Fruit fly (Drosophila melanogaster): ENCODE measurements around the gene x16.

Gene x16

DNA sequence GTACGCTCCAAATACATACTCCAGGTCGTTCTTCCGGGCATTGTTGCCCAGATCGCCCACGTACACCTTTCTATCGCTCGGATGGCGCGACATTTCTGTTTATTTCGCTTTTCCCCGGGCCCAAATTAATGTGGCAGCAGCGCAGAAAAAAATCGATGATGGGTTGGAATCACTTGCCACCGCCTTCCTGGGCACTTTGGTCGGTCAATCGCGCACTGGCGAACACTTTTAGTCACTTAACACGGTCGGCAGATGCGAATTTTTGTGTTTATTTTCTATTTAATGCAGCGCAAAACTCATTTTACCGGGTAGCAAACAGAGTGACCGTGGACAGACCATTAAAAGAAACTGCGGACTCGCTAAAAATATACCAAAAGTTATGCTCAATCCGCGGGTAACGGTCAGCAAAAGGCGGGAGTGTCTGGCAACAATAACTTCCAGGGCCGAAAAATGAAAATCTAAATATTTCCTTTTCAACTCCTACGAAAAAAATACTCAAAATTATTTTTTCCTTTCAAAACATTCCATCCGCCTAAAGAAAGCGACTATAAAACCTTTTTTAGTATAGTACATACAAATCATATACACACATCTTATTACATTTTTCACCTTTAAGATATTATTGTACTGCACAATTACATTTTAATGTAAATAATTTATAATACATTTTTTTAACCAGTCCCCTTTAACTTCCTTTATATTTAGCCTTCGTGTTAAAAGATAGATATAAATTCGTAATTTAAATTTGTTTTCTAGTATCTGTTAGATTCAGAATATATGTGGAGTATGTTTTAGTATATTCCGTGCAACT is at the start of gene x16 (continued):
- TF ChIP-seq hkb (optimal IDR thresholded peaks at IDR 0.05) = peak; percentile 29
- no peak for TF ChIP-seq hkb (GFP tag; IDR thresholded peaks at IDR 0.05)
- TF ChIP-seq Max (GFP tag; optimal IDR thresholded peaks at IDR 0.05) = no peak
- peak; percentile 35 for TF ChIP-seq CG11504 (tag; optimal IDR thresholded peaks at IDR 0.05)
- TF ChIP-seq ham (GFP tag; IDR thresholded peaks at IDR 0.05) = no peak
- no peak for TF ChIP-seq da (GFP tag; optimal IDR thresholded peaks at IDR 0.05)
- no peak for TF ChIP-seq pb (GFP tag; optimal IDR thresholded peaks at IDR 0.05)
- no peak for TF ChIP-seq Oli (tag; optimal IDR thresholded peaks at IDR 0.05)
- TF ChIP-seq kni (GFP tag; optimal IDR thresholded peaks at IDR 0.05) = no peak
- no peak for TF ChIP-seq crc (GFP tag; optimal IDR thresholded peaks at IDR 0.05)
- peak; percentile 3 for TF ChIP-seq Hr3 (GFP tag; optimal IDR thresholded peaks at IDR 0.05)
- no peak for TF ChIP-seq CG8359 (GFP tag; optimal IDR thresholded peaks at IDR 0.05; ENCODE audit: borderline replicate concordance)
- TF ChIP-seq Myb (GFP tag; optimal IDR thresholded peaks at IDR 0.05) = peak; percentile 68
- no peak for TF ChIP-seq ind (GFP tag; optimal IDR thresholded peaks at IDR 0.05)
- peak; percentile 56 for TF ChIP-seq CG3995 (GFP tag; optimal IDR thresholded peaks at IDR 0.05)
- TF ChIP-seq CG8924 (tag; optimal IDR thresholded peaks at IDR 0.05) = no peak
- TF ChIP-seq esg (GFP tag; conservative IDR thresholded peaks at IDR 0.05) = no peak
- peak; percentile 12 for TF ChIP-seq CG2678 (tag; optimal IDR thresholded peaks at IDR 0.05)
- no peak for TF ChIP-seq Antp (GFP tag; optimal IDR thresholded peaks at IDR 0.05)
- TF ChIP-seq CG11247 (GFP tag; IDR thresholded peaks at IDR 0.05) = no peak
- TF ChIP-seq Dbx (GFP tag; IDR thresholded peaks at IDR 0.05) = 0 out of 3 replicates have a peak, but pooled peaks have one; percentile 2
- TF ChIP-seq Oaz (GFP tag; IDR thresholded peaks at IDR 0.05) = no peak
- no peak for TF ChIP-seq lab (GFP tag; optimal IDR thresholded peaks at IDR 0.05)
- TF ChIP-seq H2.0 (GFP tag; IDR thresholded peaks at IDR 0.05) = no peak
- TF ChIP-seq Med (GFP tag) = peak; percentile 10
- peak; percentile 10 for TF ChIP-seq Hsf (GFP tag; optimal IDR thresholded peaks at IDR 0.05)
- peak; percentile 39 for TF ChIP-seq MBD-R2 (GFP tag; IDR thresholded peaks at IDR 0.05)
- TF ChIP-seq B-H2 (GFP tag; optimal IDR thresholded peaks at IDR 0.05) = peak; percentile 8
- TF ChIP-seq slbo (GFP tag; IDR thresholded peaks at IDR 0.05) = peak; percentile 39; the same call in 1 of the 2 replicates
- no peak for TF ChIP-seq exex (tag; optimal IDR thresholded peaks at IDR 0.05)
- peak; percentile 10 for TF ChIP-seq Xbp1 (GFP tag; optimal IDR thresholded peaks at IDR 0.05)
- no peak for TF ChIP-seq CG32532 (GFP tag; IDR thresholded peaks at IDR 0.05)
- TF ChIP-seq CG15479 (GFP tag; optimal IDR thresholded peaks at IDR 0.05) = no peak
- TF ChIP-seq CG7928 (GFP tag; optimal IDR thresholded peaks at IDR 0.05) = peak; percentile 83
- TF ChIP-seq MTF-1 (GFP tag; optimal IDR thresholded peaks at IDR 0.05; ENCODE audit: borderline replicate concordance) = no peak
- peak; percentile 35 for TF ChIP-seq Ets97D (GFP tag; optimal IDR thresholded peaks at IDR 0.05)
- no peak for TF ChIP-seq CG34224 (GFP tag; IDR thresholded peaks at IDR 0.05; ENCODE audit: partially characterized antibody)
- TF ChIP-seq onecut (GFP tag; IDR thresholded peaks at IDR 0.05) = peak; percentile 80
- TF ChIP-seq CG3847 (GFP tag; IDR thresholded peaks at IDR 0.05) = peak; percentile 36; the same call in 1 of the 2 replicates
- no peak for TF ChIP-seq Elba2 (GFP tag; optimal IDR thresholded peaks at IDR 0.05)
- TF ChIP-seq CG4424 (GFP tag; optimal IDR thresholded peaks at IDR 0.05) = peak; percentile 23
- TF ChIP-seq sc (optimal IDR thresholded peaks at IDR 0.05) = no peak
- TF ChIP-seq sc (GFP tag; optimal IDR thresholded peaks at IDR 0.05) = no peak
- TF ChIP-seq pan (optimal IDR thresholded peaks at IDR 0.05) = no peak
- no peak for TF ChIP-seq pan (GFP tag; optimal IDR thresholded peaks at IDR 0.05 in 1 of 2, IDR thresholded peaks at IDR 0.05 in 1 of 2)
- TF ChIP-seq CG30403 (GFP tag; optimal IDR thresholded peaks at IDR 0.05) = peak; percentile 10
- TF ChIP-seq danr (GFP tag; IDR thresholded peaks at IDR 0.05) = no peak
- TF ChIP-seq Dad (GFP tag; optimal IDR thresholded peaks at IDR 0.05) = no peak
- peak; percentile 18; the same call in 1 of the 2 replicates for TF ChIP-seq Rfx (GFP tag; IDR thresholded peaks at IDR 0.05)
- TF ChIP-seq ro (GFP tag; IDR thresholded peaks at IDR 0.05) = no peak
- no peak for TF ChIP-seq CG6175 (GFP tag; IDR thresholded peaks at IDR 0.05)

Data from whole organism, embryonic.